Worm (Caenorhabditis elegans) whole organism, young adult: ENCODE measurements around the gene Y22D7AL.6.
A peak's percentile ranks its signal among the peaks of the same experiment; 100 is the strongest.

Experiments
- B0035.1 ChIP-seq: sonication (generic microtip); optimal IDR thresholded peaks from 2 replicates; lab custom pipeline; 2016; ENCODE audit warnings: missing genetic modification characterization, mild to moderate bottlenecking, missing compliant biosample characterization, missing genotype, missing genetic modification reagents
- C17E4.6 ChIP-seq: fragments of 200-800 bp; sonication (Bioruptor generic); IDR thresholded peaks from 2 replicates; pipeline ENCODE4 v1.3.6; 2022; ENCODE audit warnings: missing genetic modification reagents, missing genetic modification characterization, missing compliant biosample characterization
- F23B12.7 ChIP-seq: sonication (generic microtip); optimal IDR thresholded peaks from 2 replicates; lab custom pipeline; 2017; ENCODE audit warnings: missing genetic modification characterization, mild to moderate bottlenecking, missing compliant biosample characterization, antibody characterized with exemption, moderate library complexity; ENCODE audit not compliant: insufficient read depth
- F33H1.4 ChIP-seq: fragments of 200-800 bp; sonication (Bioruptor generic); IDR thresholded peaks from 2 replicates; pipeline ENCODE4 v1.3.6; 2022; ENCODE audit warnings: missing genetic modification reagents, missing genetic modification characterization, missing compliant biosample characterization
- F49E8.2 ChIP-seq: sonication (generic microtip); optimal IDR thresholded peaks from 3 replicates; lab custom pipeline; 2017; ENCODE audit warnings: missing genetic modification characterization, mild to moderate bottlenecking, missing compliant biosample characterization, antibody characterized with exemption, moderate library complexity; ENCODE audit not compliant: insufficient read depth
- F55B11.4 ChIP-seq: sonication (generic microtip); optimal IDR thresholded peaks from 2 replicates; lab custom pipeline; 2016; ENCODE audit warnings: missing compliant biosample characterization, missing genetic modification characterization, borderline replicate concordance; ENCODE audit not compliant: insufficient read depth
- F57A8.1 ChIP-seq: fragments of 200-800 bp; sonication (Bioruptor generic); optimal IDR thresholded peaks from 2 replicates; lab custom pipeline; 2018; ENCODE audit warnings: mild to moderate bottlenecking, missing genetic modification characterization, moderate library complexity, missing compliant biosample characterization
- T26A5.8 ChIP-seq: sonication (generic microtip); optimal IDR thresholded peaks from 2 replicates; lab custom pipeline; 2016; ENCODE audit warnings: missing genetic modification characterization, missing compliant biosample characterization
- Y79H2A.3 ChIP-seq: fragments of 200-800 bp; sonication (Bioruptor generic); conservative IDR thresholded peaks from 2 replicates; pipeline ENCODE4 v1.3.6; 2022; ENCODE audit warnings: missing genetic modification reagents, missing genetic modification characterization, missing compliant biosample characterization
- Y95B8A.8 ChIP-seq: fragments of 200-800 bp; sonication (Bioruptor generic); IDR thresholded peaks from 2 replicates; pipeline ENCODE4 v1.3.6; 2022; ENCODE audit warnings: missing genetic modification reagents, missing genetic modification characterization, missing compliant biosample characterization
- akir-1 ChIP-seq: fragments of 200-800 bp; sonication (Bioruptor generic); optimal IDR thresholded peaks from 2 replicates; lab custom pipeline; 2018; ENCODE audit warnings: mild to moderate bottlenecking, missing genetic modification characterization, moderate library complexity, missing compliant biosample characterization
- aptf-2 ChIP-seq: fragments of 200-800 bp; sonication (Bioruptor generic); conservative IDR thresholded peaks from 2 replicates; pipeline ENCODE4 v1.3.6; 2022; ENCODE audit warnings: missing genetic modification reagents, missing genetic modification characterization, missing compliant biosample characterization
- athp-1 ChIP-seq: sonication (generic microtip); optimal IDR thresholded peaks from 2 replicates; lab custom pipeline; 2017; ENCODE audit warnings: mild to moderate bottlenecking, missing genetic modification characterization, missing compliant biosample characterization
- attf-3 ChIP-seq: fragments of 200-800 bp; sonication (Bioruptor generic); conservative IDR thresholded peaks from 2 replicates; pipeline ENCODE4 v1.3.6; 2022; ENCODE audit warnings: missing genetic modification reagents, missing genetic modification characterization, missing compliant biosample characterization
- bed-1 ChIP-seq: fragments of 200-800 bp; sonication (Bioruptor generic); IDR thresholded peaks from 2 replicates; pipeline ENCODE4 v1.3.6; 2022; ENCODE audit warnings: missing genetic modification reagents, missing genetic modification characterization, missing compliant biosample characterization
- cebp-2 ChIP-seq: fragments of 200-800 bp; sonication (Bioruptor generic); IDR thresholded peaks from 2 replicates; pipeline ENCODE4 v1.3.6; 2022; ENCODE audit warnings: missing genetic modification characterization, missing compliant biosample characterization
- ceh-27 ChIP-seq: fragments of 200-800 bp; sonication (Bioruptor generic); optimal IDR thresholded peaks from 2 replicates; lab custom pipeline; 2018; ENCODE audit warnings: mild to moderate bottlenecking, missing genetic modification characterization, moderate library complexity, missing compliant biosample characterization
- chd-7 ChIP-seq: sonication (generic microtip); optimal IDR thresholded peaks from 2 replicates; lab custom pipeline; 2016; ENCODE audit warnings: mild to moderate bottlenecking, missing genetic modification characterization, moderate library complexity, missing compliant biosample characterization
- egl-18 ChIP-seq: fragments of 200-800 bp; sonication (Bioruptor generic); IDR thresholded peaks from 2 replicates; pipeline ENCODE4 v1.3.6; 2022; ENCODE audit warnings: missing genetic modification reagents, missing genetic modification characterization, missing compliant biosample characterization
- ekl-4 ChIP-seq: fragments of 200-800 bp; sonication (Bioruptor generic); IDR thresholded peaks from 2 replicates; pipeline ENCODE4 v1.3.6; 2022; ENCODE audit warnings: missing genetic modification reagents, missing genetic modification characterization, missing compliant biosample characterization
- ets-4 ChIP-seq: fragments of 200-800 bp; sonication (Bioruptor generic); optimal IDR thresholded peaks from 2 replicates; lab custom pipeline; 2018; ENCODE audit warnings: mild to moderate bottlenecking, missing genetic modification characterization, missing compliant biosample characterization
- fkh-3 ChIP-seq: sonication (generic microtip); optimal IDR thresholded peaks from 2 replicates; lab custom pipeline; 2016; ENCODE audit warnings: mild to moderate bottlenecking, missing genetic modification characterization, missing compliant biosample characterization
- lin-35 ChIP-seq, 3 experiments: fragments of 150-350 bp in 2 of 3; sonication (generic microtip) in 1 of 3; optimal IDR thresholded peaks; 2 replicates each; lab custom pipeline; 2014 to 2018; ENCODE audit warnings: missing biosample characterization in 3 of 3, missing genetic modification characterization in 3 of 3, missing genetic modification reagents in 3 of 3
- lin-40 ChIP-seq: sonication (generic microtip); optimal IDR thresholded peaks from 2 replicates; lab custom pipeline; 2016; ENCODE audit warnings: missing genetic modification characterization, mild to moderate bottlenecking, missing compliant biosample characterization, missing genotype, missing genetic modification reagents
- lsl-1 ChIP-seq: fragments of 200-800 bp; sonication (Bioruptor generic); optimal IDR thresholded peaks from 2 replicates; lab custom pipeline; 2018; ENCODE audit warnings: mild to moderate bottlenecking, missing genetic modification characterization, moderate library complexity, missing compliant biosample characterization
- madf-10 ChIP-seq: sonication (generic microtip); optimal IDR thresholded peaks from 2 replicates; lab custom pipeline; 2016; ENCODE audit warnings: mild to moderate bottlenecking, missing genetic modification characterization, missing compliant biosample characterization
- madf-3 ChIP-seq: fragments of 200-800 bp; sonication (Bioruptor generic); IDR thresholded peaks from 2 replicates; pipeline ENCODE4 v1.3.6; 2022; ENCODE audit warnings: missing genetic modification reagents, missing genetic modification characterization, missing compliant biosample characterization
- madf-6 ChIP-seq: fragments of 200-800 bp; sonication (Bioruptor generic); IDR thresholded peaks from 2 replicates; pipeline ENCODE4 v1.3.6; 2022; ENCODE audit warnings: missing genetic modification reagents, missing genetic modification characterization, missing compliant biosample characterization
- mel-28 ChIP-seq: sonication (generic microtip); optimal IDR thresholded peaks from 2 replicates; lab custom pipeline; 2016; ENCODE audit warnings: borderline replicate concordance, mild to moderate bottlenecking, missing genetic modification characterization, missing compliant biosample characterization
- nhr-120 ChIP-seq: fragments of 200-800 bp; sonication (Bioruptor generic); IDR thresholded peaks from 2 replicates; pipeline ENCODE4 v1.3.6; 2022; ENCODE audit warnings: missing genetic modification characterization, missing compliant biosample characterization
- nhr-80 ChIP-seq: sonication (generic microtip); optimal IDR thresholded peaks from 2 replicates; lab custom pipeline; 2016; ENCODE audit warnings: missing genetic modification characterization, missing compliant biosample characterization
- pbrm-1 ChIP-seq: fragments of 200-800 bp; sonication (Bioruptor generic); IDR thresholded peaks from 2 replicates; pipeline ENCODE4 v1.3.6; 2022; ENCODE audit warnings: missing genetic modification reagents, missing genetic modification characterization, missing compliant biosample characterization
- rcor-1 ChIP-seq: fragments of 200-800 bp; sonication (Bioruptor generic); IDR thresholded peaks from 2 replicates; pipeline ENCODE4 v1.3.6; 2022; ENCODE audit warnings: missing genetic modification reagents, missing genetic modification characterization, missing compliant biosample characterization
- repo-1 ChIP-seq: sonication (generic microtip); optimal IDR thresholded peaks from 2 replicates; lab custom pipeline; 2017; ENCODE audit warnings: mild to moderate bottlenecking, missing genetic modification characterization, missing compliant biosample characterization
- snpc-1.3 ChIP-seq: sonication (generic microtip); optimal IDR thresholded peaks from 2 replicates; lab custom pipeline; 2017; ENCODE audit warnings: missing genetic modification characterization, mild to moderate bottlenecking, missing compliant biosample characterization, antibody characterized with exemption, moderate library complexity, missing genotype, missing genetic modification reagents; ENCODE audit not compliant: insufficient read depth
- snpc-3.4 ChIP-seq: sonication (generic microtip); optimal IDR thresholded peaks from 2 replicates; lab custom pipeline; 2017; ENCODE audit warnings: missing genetic modification characterization, mild to moderate bottlenecking, missing compliant biosample characterization, antibody characterized with exemption, moderate library complexity, missing genotype, missing genetic modification reagents
- snpc-4 ChIP-seq, 5 experiments: fragments of 150-350 bp in 1 of 5; sonication (generic microtip) in 4 of 5; optimal IDR thresholded peaks; 2 replicates each; lab custom pipeline; 2014 to 2018; ENCODE audit warnings: missing genetic modification characterization in 5 of 5, missing biosample characterization in 3 of 5, antibody characterized with exemption in 2 of 5, mild to moderate bottlenecking in 2 of 5, missing compliant biosample characterization in 2 of 5, missing genotype in 2 of 5, moderate library complexity in 2 of 5, missing genetic modification reagents in 1 of 5
- sptf-2 ChIP-seq: fragments of 200-800 bp; sonication (Bioruptor generic); optimal IDR thresholded peaks from 2 replicates; lab custom pipeline; 2018; ENCODE audit warnings: mild to moderate bottlenecking, missing genetic modification characterization, missing compliant biosample characterization
- unc-130 ChIP-seq: sonication (generic microtip); optimal IDR thresholded peaks from 2 replicates; lab custom pipeline; 2016; ENCODE audit warnings: missing genetic modification reagents, missing genetic modification characterization, missing compliant biosample characterization
- unc-62 ChIP-seq: fragments of 150-350 bp; optimal IDR thresholded peaks from 2 replicates; lab custom pipeline; 2014; ENCODE audit warnings: missing biosample characterization, missing genetic modification reagents, missing genetic modification characterization
- ztf-18 ChIP-seq: sonication (generic microtip); optimal IDR thresholded peaks from 2 replicates; lab custom pipeline; 2016; ENCODE audit warnings: missing genotype, mild to moderate bottlenecking, missing genetic modification characterization, missing compliant biosample characterization
- ztf-26 ChIP-seq: sonication (generic microtip); optimal IDR thresholded peaks from 2 replicates; lab custom pipeline; 2017; ENCODE audit warnings: missing genetic modification characterization, missing compliant biosample characterization

Gene Y22D7AL.6

ce11 chrIII:1601464-1602169 is 3.1 kb upstream of the Y22D7AL.6 start (continued):
- TF ChIP-seq sptf-2 (GFP tag; lab: Kevin White, UChicago) (no peak), unc-130 (GFP tag; lab: Kevin White, UChicago) (peak; percentile 35), C17E4.6 (GFP tag; lab: Robert Waterston, UW) (0 out of 2 replicates have a peak, but pooled peaks have one; percentile 28), madf-10 (tag; lab: Kevin White, UChicago) (peak; percentile 53), ekl-4 (GFP tag; lab: Robert Waterston, UW) (no peak), F23B12.7 (tag; lab: Kevin White, UChicago) (peak; percentile 44), madf-6 (GFP tag; lab: Robert Waterston, UW) (peak; percentile 43), ztf-18 (tag; lab: Kevin White, UChicago) (peak; percentile 73), F55B11.4 (tag; lab: Kevin White, UChicago) (no peak), akir-1 (GFP tag; lab: Kevin White, UChicago) (no peak), cebp-2 (GFP tag; lab: Robert Waterston, UW) (peak; percentile 89; the same call in 1 of the 2 replicates), unc-62 (GFP tag; lab: Kevin White, UChicago) (no peak), snpc-1.3 (peak; percentile 78), B0035.1 (tag; lab: Kevin White, UChicago) (no peak), fkh-3 (peak; percentile 52), mel-28 (tag; lab: Kevin White, UChicago) (no peak), aptf-2 (GFP tag; lab: Robert Waterston, UW) (peak; percentile 78), repo-1 (tag; lab: Kevin White, UChicago) (no peak), snpc-4 (GFP tag; optimal IDR thresholded peaks at IDR 0.05; lab: Kevin White, UChicago) (peak; percentile 59), snpc-4 (tag; optimal IDR thresholded peaks at IDR 0.05; lab: Kevin White, UChicago) (peak in 1 of 4 experiments; percentile 58), attf-3 (GFP tag; lab: Robert Waterston, UW) (peak; percentile 43; the same call in 1 of the 2 replicates), madf-3 (peak; percentile 71; the same call in 1 of the 2 replicates), T26A5.8 (tag; lab: Kevin White, UChicago) (peak; percentile 40), ets-4 (no peak), F49E8.2 (tag; lab: Kevin White, UChicago) (peak; percentile 21), pbrm-1 (peak; percentile 67; the same call in 1 of the 2 replicates), lsl-1 (peak; percentile 60), lin-35 (GFP tag; optimal IDR thresholded peaks at IDR 0.05; lab: Kevin White, UChicago) (peak in 1 of 3 experiments; percentile 4), nhr-80 (peak; percentile 39), bed-1 (GFP tag; lab: Robert Waterston, UW) (no peak), ztf-26 (tag; lab: Kevin White, UChicago) (no peak), F33H1.4 (GFP tag; lab: Robert Waterston, UW) (peak; percentile 39; the same call in 1 of the 2 replicates), snpc-3.4 (tag; lab: Kevin White, UChicago) (peak; percentile 42)

- TF ChIP-seq rcor-1 (GFP tag; lab: Robert Waterston, UW) (no peak), unc-62 (GFP tag; lab: Kevin White, UChicago) (peak; percentile 31), Y95B8A.8 (GFP tag; lab: Robert Waterston, UW) (no peak), chd-7 (tag; lab: Kevin White, UChicago) (no peak), ceh-27 (no peak), lin-40 (tag; lab: Kevin White, UChicago) (no peak), F57A8.1 (no peak), C17E4.6 (GFP tag; lab: Robert Waterston, UW) (no peak), nhr-80 (peak; percentile 21), lsl-1 (no peak), madf-3 (no peak), sptf-2 (GFP tag; lab: Kevin White, UChicago) (no peak), egl-18 (GFP tag; lab: Robert Waterston, UW) (no peak), Y79H2A.3 (GFP tag; lab: Robert Waterston, UW) (no peak), nhr-120 (GFP tag; lab: Robert Waterston, UW) (no peak), athp-1 (tag; lab: Kevin White, UChicago) (no peak)
These were observed 2.0 kb upstream of the Y22D7AL.6 start for ce11 chrIII:1602682-1603081.
